Comparison of ENCODE assay signal across 1 fruit fly cellular context in genomic region chr3L:378072-378423, dm6.
A peak's percentile ranks its signal among the peaks of the same experiment; 100 is the strongest.
TF ChIP-seq lines count a peak whose summit lies in the region.

No protein-coding gene starts in this region.

TF ChIP-seq in whole organism, embryonic, 481 proteins besides CTCF, POLR2A, EP300 and RAD21 (continued from another document):
- no peak for TF ChIP-seq dpn (GFP tag; optimal IDR thresholded peaks at IDR 0.05; lab: Kevin White, UChicago)
- TF ChIP-seq CG8290 (GFP tag; optimal IDR thresholded peaks at IDR 0.05; lab: Kevin White, UChicago), result no peak
- TF ChIP-seq CG8290 (tag; optimal IDR thresholded peaks at IDR 0.05; lab: Kevin White, UChicago), result no peak
- 0 out of 3 replicates have a peak, but pooled peaks have one; percentile 39 for TF ChIP-seq CG34224 (GFP tag; IDR thresholded peaks at IDR 0.05; lab: Robert Waterston, UW; ENCODE audit: partially characterized antibody)
- no peak for TF ChIP-seq mam (GFP tag; optimal IDR thresholded peaks at IDR 0.05; lab: Kevin White, UChicago)
- TF ChIP-seq amos (GFP tag; IDR thresholded peaks at IDR 0.05; lab: Robert Waterston, UW; ENCODE audit: partially characterized antibody), result peak; percentile 12; the same call in 1 of the 2 replicates
- peak; percentile 32 for TF ChIP-seq nmo (GFP tag; optimal IDR thresholded peaks at IDR 0.05; lab: Kevin White, UChicago)
- peak; percentile 57 for TF ChIP-seq CG12769 (tag; optimal IDR thresholded peaks at IDR 0.05; lab: Kevin White, UChicago)
- TF ChIP-seq CG2199 (GFP tag; IDR thresholded peaks at IDR 0.05; lab: Robert Waterston, UW), result no peak
